Worm (Caenorhabditis elegans) whole organism, late embryonic: ENCODE data around the gene str-214.

Source experiments
- ceh-2 ChIP-seq: sonication (generic microtip); optimal IDR thresholded peaks from 2 replicates; lab custom pipeline; 2016; ENCODE audit warnings: missing genotype, missing genetic modification characterization, missing compliant biosample characterization
- elt-4 ChIP-seq: sonication (generic microtip); optimal IDR thresholded peaks from 2 replicates; lab custom pipeline; 2016; ENCODE audit warnings: missing genetic modification characterization, missing compliant biosample characterization
- nhr-11 ChIP-seq: fragments of 150-350 bp; optimal IDR thresholded peaks from 2 replicates; lab custom pipeline; 2014; ENCODE audit warnings: missing biosample characterization, missing genetic modification characterization
- odd-2 ChIP-seq: sonication (generic microtip); optimal IDR thresholded peaks from 2 replicates; lab custom pipeline; 2017; ENCODE audit warnings: antibody characterized with exemption, mild to moderate bottlenecking, missing genetic modification characterization, missing compliant biosample characterization
- pha-4 ChIP-seq: fragments of 150-350 bp; optimal IDR thresholded peaks from 2 replicates; lab custom pipeline; 2018; ENCODE audit warnings: missing biosample characterization, missing genetic modification reagents, missing genetic modification characterization
- ztf-16 ChIP-seq: sonication (generic microtip); optimal IDR thresholded peaks from 2 replicates; lab custom pipeline; 2017; ENCODE audit warnings: missing genetic modification characterization, missing compliant biosample characterization

DNA sequence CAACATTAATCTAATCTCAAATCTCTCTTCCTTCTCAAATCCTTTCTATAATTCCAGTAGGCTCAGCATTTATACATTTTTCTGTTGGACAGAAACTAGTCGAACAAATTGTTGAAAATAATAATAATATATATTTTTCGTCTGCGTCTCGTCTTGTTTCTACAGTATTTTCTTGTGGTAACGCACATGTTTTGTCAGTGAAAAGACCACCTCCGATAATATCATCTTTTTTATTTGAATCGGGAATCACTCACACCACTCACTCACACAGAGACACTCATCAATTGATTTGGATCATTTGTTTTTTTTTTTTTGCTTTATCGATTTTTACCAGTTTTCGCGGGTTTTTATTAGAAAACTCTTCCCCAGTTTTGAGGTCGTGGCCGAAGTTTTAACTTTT lies 39.6 kb downstream of the str-214 start:
- TF ChIP-seq nhr-11 (tag; lab: Kevin White, UChicago) (no peak), ztf-16 (tag; lab: Kevin White, UChicago) (no peak), elt-4 (no peak), ceh-2 (tag; lab: Kevin White, UChicago) (no peak), odd-2 (no peak), pha-4 (tag; lab: Kevin White, UChicago) (no peak)
